Fruit fly (Drosophila melanogaster) whole organism, pupa: ENCODE results near the gene SLIRP1.
A peak's percentile ranks its signal among the peaks of the same experiment; 100 is the strongest.

Experiments
- CG10348 ChIP-seq: fragments of 200-800 bp; sonication (Bioruptor generic); IDR thresholded peaks from 2 replicates; pipeline ENCODE4 v1.3.6; 2022; ENCODE audit warnings: missing biosample characterization, missing genetic modification characterization
- CG12605 ChIP-seq: fragments of 200-800 bp; sonication (Bioruptor generic); IDR thresholded peaks from 2 replicates; pipeline ENCODE4 v1.3.6; 2022; ENCODE audit warnings: missing biosample characterization, missing genetic modification characterization
- CG13204 ChIP-seq: fragments of 200-800 bp; sonication (Bioruptor generic); optimal IDR thresholded peaks from 2 replicates; lab custom pipeline; 2018; ENCODE audit warnings: missing biosample characterization, mild to moderate bottlenecking, missing genetic modification characterization, moderate library complexity
- CG14655 ChIP-seq: fragments of 200-800 bp; sonication (Bioruptor generic); optimal IDR thresholded peaks from 3 replicates; lab custom pipeline; 2017; ENCODE audit warnings: mild to moderate bottlenecking, missing biosample characterization, missing genetic modification reagents, missing genetic modification characterization
- CG15710 ChIP-seq: fragments of 200-800 bp; sonication (Bioruptor generic); optimal IDR thresholded peaks from 2 replicates; lab custom pipeline; 2018; ENCODE audit warnings: missing biosample characterization, mild to moderate bottlenecking, missing genetic modification characterization, moderate library complexity
- CG17806 ChIP-seq: fragments of 200-800 bp; sonication (Bioruptor generic); optimal IDR thresholded peaks from 2 replicates; lab custom pipeline; 2018; ENCODE audit warnings: missing biosample characterization, mild to moderate bottlenecking, missing genetic modification characterization, moderate library complexity
- CG32121 ChIP-seq: fragments of 200-800 bp; sonication (Bioruptor generic); IDR thresholded peaks from 2 replicates; pipeline ENCODE4 v1.3.6; 2022; ENCODE audit warnings: missing biosample characterization, missing genetic modification characterization
- CG34367 ChIP-seq: fragments of 200-800 bp; sonication (Bioruptor generic); optimal IDR thresholded peaks from 2 replicates; lab custom pipeline; 2018; ENCODE audit warnings: missing biosample characterization, mild to moderate bottlenecking, missing genetic modification characterization
- CG4496 ChIP-seq: fragments of 200-800 bp; sonication (Bioruptor generic); IDR thresholded peaks from 3 replicates; pipeline ENCODE4 v1.3.6; 2022; ENCODE audit warnings: missing biosample characterization, missing genetic modification characterization
- CG8159 ChIP-seq: fragments of 200-800 bp; sonication (Bioruptor generic); optimal IDR thresholded peaks from 3 replicates; lab custom pipeline; 2018; ENCODE audit warnings: missing biosample characterization, mild to moderate bottlenecking, missing genetic modification characterization, moderate library complexity
- CG8301 ChIP-seq: fragments of 200-800 bp; sonication (Bioruptor generic); optimal IDR thresholded peaks from 2 replicates; lab custom pipeline; 2018; ENCODE audit warnings: missing biosample characterization, mild to moderate bottlenecking, missing genetic modification characterization
- CG9948 ChIP-seq: fragments of 200-800 bp; sonication (Bioruptor generic); optimal IDR thresholded peaks from 2 replicates; lab custom pipeline; 2018; ENCODE audit warnings: missing biosample characterization, mild to moderate bottlenecking, missing genetic modification characterization, moderate library complexity
- D1 ChIP-seq: fragments of 200-800 bp; sonication (Bioruptor generic); optimal IDR thresholded peaks from 2 replicates; lab custom pipeline; 2018; ENCODE audit warnings: missing biosample characterization, mild to moderate bottlenecking, missing genetic modification characterization, moderate library complexity
- EcR ChIP-seq: fragments of 200-800 bp; sonication (Bioruptor generic); optimal IDR thresholded peaks from 3 replicates; lab custom pipeline; 2019; ENCODE audit warnings: missing biosample characterization, missing genetic modification characterization, mild to moderate bottlenecking, moderate library complexity, missing genetic modification reagents
- Ets98B ChIP-seq: fragments of 200-800 bp; sonication (Bioruptor generic); IDR thresholded peaks from 2 replicates; pipeline ENCODE4 v1.3.6; 2022; ENCODE audit warnings: missing biosample characterization, missing genetic modification characterization
- Pif1A ChIP-seq: fragments of 200-800 bp; sonication (Bioruptor generic); optimal IDR thresholded peaks from 3 replicates; lab custom pipeline; 2016; ENCODE audit warnings: missing biosample characterization, missing genetic modification characterization
- Pif1B ChIP-seq: fragments of 200-800 bp; sonication (Bioruptor generic); optimal IDR thresholded peaks from 3 replicates; lab custom pipeline; 2016; ENCODE audit warnings: missing biosample characterization, missing genetic modification characterization
- Snoo ChIP-seq: fragments of 200-800 bp; sonication (Bioruptor generic); optimal IDR thresholded peaks from 3 replicates; lab custom pipeline; 2017; ENCODE audit warnings: missing biosample characterization, mild to moderate bottlenecking, missing genetic modification characterization, inconsistent platforms
- fd96Ca ChIP-seq: fragments of 200-800 bp; sonication (Bioruptor generic); IDR thresholded peaks from 3 replicates; pipeline ENCODE4 v1.3.6; 2022; ENCODE audit warnings: missing biosample characterization, missing genetic modification characterization
- gl ChIP-seq: fragments of 200-800 bp; sonication (Bioruptor generic); optimal IDR thresholded peaks from 2 replicates; lab custom pipeline; 2018; ENCODE audit warnings: missing biosample characterization, mild to moderate bottlenecking, missing genetic modification characterization
- rn ChIP-seq: fragments of 200-800 bp; sonication (Bioruptor generic); IDR thresholded peaks from 2 replicates; pipeline ENCODE4 v1.3.6; 2022; ENCODE audit warnings: missing biosample characterization, missing genetic modification characterization

Gene SLIRP1

DNA sequence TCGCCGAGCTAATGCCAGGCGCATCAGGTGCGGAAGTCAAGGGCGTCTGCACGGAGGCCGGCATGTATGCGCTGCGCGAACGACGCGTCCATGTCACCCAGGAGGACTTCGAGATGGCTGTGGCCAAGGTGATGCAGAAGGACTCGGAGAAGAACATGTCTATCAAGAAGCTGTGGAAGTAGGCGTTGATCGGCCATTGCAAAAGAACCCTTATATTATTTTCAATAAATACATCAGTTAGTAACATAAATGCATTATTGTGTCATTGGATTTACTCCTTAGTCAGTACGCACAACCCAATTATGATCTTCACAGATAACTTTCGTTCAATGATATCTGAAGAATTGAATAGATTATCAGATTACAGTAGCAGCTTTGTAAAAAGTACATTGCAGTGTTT is 1.7 kb downstream of the SLIRP1 start, which contains the start of gene CG1801:
Gene CG1801, minus strand, starts transcription at position 101 of the 400 bp plus-strand sequence.
- TF ChIP-seq CG10348 (no peak), rn (GFP tag; lab: Robert Waterston, UW) (no peak), EcR (GFP tag; lab: Kevin White, UChicago) (no peak), CG8301 (tag; lab: Kevin White, UChicago) (no peak), CG32121 (GFP tag; lab: Robert Waterston, UW) (no peak), CG34367 (tag; lab: Kevin White, UChicago) (no peak), Pif1B (no peak), CG8159 (tag; lab: Kevin White, UChicago) (no peak), CG15710 (tag; lab: Kevin White, UChicago) (no peak), CG13204 (GFP tag; lab: Kevin White, UChicago) (no peak), D1 (tag; lab: Kevin White, UChicago) (no peak), Pif1A (GFP tag; lab: Kevin White, UChicago) (no peak), CG12605 (GFP tag; lab: Robert Waterston, UW) (no peak), Snoo (tag; lab: Kevin White, UChicago) (no peak)

DNA sequence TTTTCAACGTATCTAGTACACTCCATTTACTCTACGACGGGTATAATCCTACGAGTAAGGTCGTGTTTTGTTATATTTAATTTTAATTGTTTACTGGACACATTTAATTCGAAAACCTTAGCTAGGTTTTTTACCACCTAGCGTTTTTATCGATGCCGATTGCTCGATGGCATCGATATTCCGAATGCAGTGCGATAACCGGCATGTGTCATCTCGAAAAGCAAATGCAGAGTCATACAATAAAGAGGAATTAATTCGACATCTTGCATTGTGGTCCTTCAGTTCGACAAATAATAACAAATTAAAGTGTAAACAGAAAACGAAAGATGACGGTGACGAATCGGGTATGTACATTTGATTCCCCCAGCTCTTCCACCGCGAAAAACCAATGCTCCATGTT is 3.2 kb downstream of the SLIRP1 start, which contains the start of gene Rpt6:
Gene Rpt6, plus strand, starts transcription at position 201 of the 400 bp plus-strand sequence.
- TF ChIP-seq fd96Ca (GFP tag; lab: Robert Waterston, UW) (no peak), rn (GFP tag; lab: Robert Waterston, UW) (no peak)

DNA sequence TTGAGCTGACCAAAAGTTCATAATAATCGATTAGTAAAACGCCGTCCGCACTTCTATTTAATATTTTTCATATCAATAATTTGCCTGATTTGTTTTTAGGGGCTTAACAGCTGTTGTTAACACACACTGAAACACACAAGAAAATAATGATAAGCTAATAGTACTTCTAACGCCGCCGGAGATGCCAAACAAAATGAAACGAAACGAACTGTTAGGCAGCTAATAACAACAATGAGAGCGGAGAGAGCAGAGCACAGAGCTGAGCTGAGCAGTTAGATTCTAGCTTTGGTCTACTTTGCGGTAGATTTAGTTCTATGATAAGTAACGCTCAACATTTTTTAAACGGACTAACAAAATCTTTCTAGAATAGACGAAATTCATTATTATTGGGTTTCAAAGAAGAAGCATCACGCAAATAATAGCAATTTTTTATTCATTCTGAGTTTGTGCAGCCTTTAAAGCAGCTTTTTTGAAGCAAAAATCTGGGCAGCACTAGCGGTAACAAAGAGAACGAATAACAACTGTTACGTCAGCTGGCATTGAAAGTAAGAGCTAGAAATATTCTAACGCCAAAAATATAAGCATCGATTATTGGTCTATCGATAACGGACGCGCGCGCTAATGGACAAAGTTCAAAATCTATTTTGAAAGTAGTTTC is 12.5 kb downstream of the SLIRP1 start, which contains the start of gene Abca3:
Gene Abca3, minus strand, starts transcription at position 181 of the 658 bp plus-strand sequence.
- TF ChIP-seq Snoo (tag; lab: Kevin White, UChicago) (no peak), CG32121 (GFP tag; lab: Robert Waterston, UW) (0 out of 2 replicates have a peak, but pooled peaks have one; percentile 27), CG4496 (peak; percentile 57; the same call in 2 of the 3 replicates), CG14655 (GFP tag; lab: Kevin White, UChicago) (peak; percentile 53), fd96Ca (GFP tag; lab: Robert Waterston, UW) (0 out of 3 replicates have a peak, but pooled peaks have one; percentile 35), CG8301 (tag; lab: Kevin White, UChicago) (peak; percentile 60)

DNA sequence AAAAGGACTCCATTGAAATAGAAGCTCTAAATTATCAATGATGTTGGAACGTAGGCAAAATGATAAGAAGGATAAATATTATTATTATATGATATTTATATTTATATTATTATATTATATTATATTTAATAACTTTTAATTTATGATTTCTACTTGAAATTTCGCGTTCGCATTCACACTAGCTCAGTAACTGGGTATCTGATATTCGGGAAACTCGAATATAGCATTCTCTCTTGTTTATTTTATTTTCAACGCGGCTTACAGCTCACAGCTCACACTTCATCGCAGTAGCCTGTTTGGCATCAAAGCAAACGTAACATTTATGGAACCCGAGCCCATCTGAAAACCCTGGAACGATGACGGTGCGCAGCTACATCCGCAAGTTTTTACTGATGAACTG is 34.1 kb downstream of the SLIRP1 start, which contains the start of gene CG1494:
Gene CG1494, plus strand, starts transcription at position 301 of the 400 bp plus-strand sequence.
- TF ChIP-seq gl (tag; lab: Kevin White, UChicago), result no peak
- TF ChIP-seq CG14655 (GFP tag; lab: Kevin White, UChicago), result no peak
- TF ChIP-seq CG34367 (tag; lab: Kevin White, UChicago), result no peak
- no peak for TF ChIP-seq CG4496
- TF ChIP-seq CG17806 (tag; lab: Kevin White, UChicago), result no peak
- TF ChIP-seq Snoo (tag; lab: Kevin White, UChicago), result no peak
- TF ChIP-seq CG15710 (tag; lab: Kevin White, UChicago), result no peak
- TF ChIP-seq Pif1A (GFP tag; lab: Kevin White, UChicago), result no peak
- TF ChIP-seq Pif1B, result no peak
- TF ChIP-seq CG8301 (tag; lab: Kevin White, UChicago), result no peak
- no peak for TF ChIP-seq CG12605 (GFP tag; lab: Robert Waterston, UW)
- no peak for TF ChIP-seq CG10348
- TF ChIP-seq Ets98B (GFP tag; lab: Robert Waterston, UW), result no peak
- TF ChIP-seq fd96Ca (GFP tag; lab: Robert Waterston, UW), result no peak
- no peak for TF ChIP-seq D1 (tag; lab: Kevin White, UChicago)
- no peak for TF ChIP-seq CG8159 (tag; lab: Kevin White, UChicago)
- TF ChIP-seq CG13204 (GFP tag; lab: Kevin White, UChicago), result no peak

DNA sequence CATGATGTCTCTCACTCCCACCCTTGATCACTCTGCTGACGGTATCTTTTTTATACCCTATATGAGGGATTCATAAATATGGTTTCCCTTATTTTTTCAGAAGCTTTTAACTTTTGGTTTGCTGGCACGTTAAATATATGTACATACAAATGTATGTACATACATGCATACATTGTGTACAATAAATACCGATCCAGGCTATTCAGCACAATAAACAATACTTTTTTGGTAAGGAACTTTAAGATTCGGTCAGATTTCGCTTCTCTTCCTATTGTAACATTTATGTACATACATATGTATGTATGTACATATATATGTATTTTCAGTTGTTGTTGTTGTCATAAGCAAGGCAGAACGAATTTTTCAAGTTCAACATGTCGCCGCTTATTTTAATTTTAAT is 37.1 kb downstream of the SLIRP1 start:
- TF ChIP-seq EcR (GFP tag; lab: Kevin White, UChicago) (no peak), CG9948 (no peak), Pif1B (no peak), rn (GFP tag; lab: Robert Waterston, UW) (no peak), CG15710 (tag; lab: Kevin White, UChicago) (no peak), CG12605 (GFP tag; lab: Robert Waterston, UW) (no peak), CG4496 (no peak)

DNA sequence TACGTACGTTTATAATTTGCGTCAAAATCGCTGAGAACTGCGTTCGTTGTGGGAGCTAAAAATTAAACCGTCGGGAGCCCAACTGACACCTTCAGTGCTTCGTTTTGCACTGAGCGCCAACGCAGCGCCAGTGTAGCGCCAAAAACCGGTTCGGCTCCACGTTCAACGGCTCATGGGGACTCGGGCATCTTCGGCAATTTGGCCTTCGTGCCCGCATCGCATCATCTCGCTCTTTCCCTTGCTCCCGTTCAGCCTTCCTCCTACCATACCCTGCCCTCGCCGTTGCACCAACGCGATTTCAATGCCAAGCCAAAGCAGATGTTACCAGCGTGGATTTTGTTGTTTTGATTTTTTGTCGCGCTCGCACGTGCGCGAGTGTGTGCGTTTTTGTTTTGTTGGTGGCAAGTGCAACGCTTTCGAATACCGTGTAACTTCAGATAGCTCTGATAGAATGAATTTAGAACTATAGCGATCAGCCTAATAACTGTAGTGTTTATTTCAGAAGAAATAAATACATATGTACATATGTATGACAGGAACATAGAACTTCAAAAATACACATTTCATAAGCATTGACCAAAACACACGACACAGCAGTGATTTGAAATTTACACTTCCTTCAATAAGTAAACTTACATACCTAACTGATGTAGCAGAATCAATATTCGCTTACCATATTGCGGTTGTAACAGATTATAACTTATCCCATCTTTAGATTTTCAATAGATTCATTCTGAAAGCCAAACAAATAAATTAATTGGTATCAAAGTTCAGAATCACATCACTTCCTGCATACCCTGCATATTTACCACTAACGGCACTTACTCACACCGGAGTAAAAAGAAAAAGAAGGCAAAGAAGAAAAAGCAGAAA is 37.8 kb downstream of the SLIRP1 start, which contains the start of gene Mnr:
Gene Mnr, minus strand, starts transcription at position 133 of the 873 bp plus-strand sequence.
- TF ChIP-seq CG15710 (tag; lab: Kevin White, UChicago) (peak; percentile 20), CG17806 (tag; lab: Kevin White, UChicago) (no peak), rn (GFP tag; lab: Robert Waterston, UW) (no peak), CG34367 (tag; lab: Kevin White, UChicago) (no peak), fd96Ca (GFP tag; lab: Robert Waterston, UW) (peak; percentile 24; the same call in 1 of the 3 replicates), CG13204 (GFP tag; lab: Kevin White, UChicago) (peak; percentile 58), gl (tag; lab: Kevin White, UChicago) (no peak), CG10348 (peak; percentile 79), D1 (tag; lab: Kevin White, UChicago) (peak; percentile 33), Ets98B (GFP tag; lab: Robert Waterston, UW) (peak; percentile 57), Snoo (tag; lab: Kevin White, UChicago) (no peak), EcR (GFP tag; lab: Kevin White, UChicago) (peak; percentile 74), CG12605 (GFP tag; lab: Robert Waterston, UW) (no peak), CG4496 (peak; percentile 65; the same call in 2 of the 3 replicates), CG8301 (tag; lab: Kevin White, UChicago) (peak; percentile 30), Pif1B (no peak), CG9948 (no peak), CG14655 (GFP tag; lab: Kevin White, UChicago) (peak; percentile 64), CG8159 (tag; lab: Kevin White, UChicago) (peak; percentile 24), Pif1A (GFP tag; lab: Kevin White, UChicago) (peak; percentile 20), CG32121 (GFP tag; lab: Robert Waterston, UW) (peak; percentile 36; the same call in 1 of the 2 replicates)
